Fruit fly (Drosophila melanogaster): Measurements from ENCODE around the gene Six4.
A peak's percentile ranks its signal among the peaks of the same experiment; 100 is the strongest.

Gene Six4

dm6 chr3L:20747299-20747925, 45.2 kb downstream of the Six4 start (continued):
- TF ChIP-seq Aef1 (GFP tag; IDR thresholded peaks at IDR 0.05) = no peak
- no peak for TF ChIP-seq Dref (GFP tag; IDR thresholded peaks at IDR 0.05)
- TF ChIP-seq chm (GFP tag; IDR thresholded peaks at IDR 0.05) = no peak
- TF ChIP-seq CoRest (tag; optimal IDR thresholded peaks at IDR 0.05) = peak; percentile 20
- TF ChIP-seq Trl (optimal IDR thresholded peaks at IDR 0.05) = no peak
- peak; percentile 21 for TF ChIP-seq Trl (GFP tag; optimal IDR thresholded peaks at IDR 0.05)
- no peak for TF ChIP-seq Doc2 (GFP tag; IDR thresholded peaks at IDR 0.05)
- no peak for TF ChIP-seq CG11695 (GFP tag; IDR thresholded peaks at IDR 0.05)
- peak; percentile 55 for TF ChIP-seq CG18599 (GFP tag; optimal IDR thresholded peaks at IDR 0.05)
- TF ChIP-seq CG1233 (GFP tag; optimal IDR thresholded peaks at IDR 0.05) = peak; percentile 3
- TF ChIP-seq H2.0 (GFP tag; IDR thresholded peaks at IDR 0.05) = 0 out of 2 replicates have a peak, but pooled peaks have one; percentile 15
- peak; percentile 46 for TF ChIP-seq CG13424 (tag; optimal IDR thresholded peaks at IDR 0.05)
- peak; percentile 53 for TF ChIP-seq abd-A (tag; optimal IDR thresholded peaks at IDR 0.05)
- TF ChIP-seq Dp (GFP tag; optimal IDR thresholded peaks at IDR 0.05) = no peak
- TF ChIP-seq CG11247 (GFP tag; IDR thresholded peaks at IDR 0.05) = 0 out of 2 replicates have a peak, but pooled peaks have one; percentile 7
- no peak for TF ChIP-seq Ada2b (GFP tag; IDR thresholded peaks at IDR 0.05)
- no peak for TF ChIP-seq dm (GFP tag; optimal IDR thresholded peaks at IDR 0.05)
- no peak for TF ChIP-seq CG3847 (GFP tag; IDR thresholded peaks at IDR 0.05)
- no peak for TF ChIP-seq p53 (GFP tag; optimal IDR thresholded peaks at IDR 0.05)
- TF ChIP-seq grn (GFP tag; optimal IDR thresholded peaks at IDR 0.05) = no peak
- TF ChIP-seq CG42726 (GFP tag; IDR thresholded peaks at IDR 0.05; ENCODE audit: partially characterized antibody) = no peak
- peak; percentile 41 for TF ChIP-seq PHDP (tag; optimal IDR thresholded peaks at IDR 0.05)
- no peak for TF ChIP-seq CG15696 (tag; optimal IDR thresholded peaks at IDR 0.05)
- peak; percentile 50 for TF ChIP-seq CG15269 (tag; optimal IDR thresholded peaks at IDR 0.05)
- TF ChIP-seq CG17186 (GFP tag; optimal IDR thresholded peaks at IDR 0.05) = no peak
- TF ChIP-seq Hmr (GFP tag; optimal IDR thresholded peaks at IDR 0.05) = peak; percentile 49
- TF ChIP-seq CG3281 (GFP tag; optimal IDR thresholded peaks at IDR 0.05) = peak; percentile 42
- TF ChIP-seq pho (GFP tag; optimal IDR thresholded peaks at IDR 0.05) = no peak
- TF ChIP-seq CG2678 (tag; optimal IDR thresholded peaks at IDR 0.05) = peak; percentile 64
- no peak for TF ChIP-seq danr (GFP tag; IDR thresholded peaks at IDR 0.05)
- TF ChIP-seq Vsx1 (GFP tag; optimal IDR thresholded peaks at IDR 0.05) = no peak
- TF ChIP-seq CG11696 (GFP tag; IDR thresholded peaks at IDR 0.05) = no peak
- peak; percentile 64 for TF ChIP-seq scrt (GFP tag; optimal IDR thresholded peaks at IDR 0.05)
- no peak for TF ChIP-seq bsh (GFP tag; optimal IDR thresholded peaks at IDR 0.05)
- TF ChIP-seq CG10366 (GFP tag; IDR thresholded peaks at IDR 0.05) = no peak
- no peak for TF ChIP-seq CG9797 (GFP tag; optimal IDR thresholded peaks at IDR 0.05)
- TF ChIP-seq CG9727 (GFP tag; optimal IDR thresholded peaks at IDR 0.05) = no peak
- no peak for TF ChIP-seq E2f1 (GFP tag; IDR thresholded peaks at IDR 0.05)
- no peak for TF ChIP-seq tup (GFP tag; optimal IDR thresholded peaks at IDR 0.05)
- peak; percentile 38 for TF ChIP-seq Sox102F (GFP tag; optimal IDR thresholded peaks at IDR 0.05)
- TF ChIP-seq lilli (GFP tag; optimal IDR thresholded peaks at IDR 0.05) = peak; percentile 40
- TF ChIP-seq CG13296 (GFP tag; optimal IDR thresholded peaks at IDR 0.05) = peak; percentile 22
- TF ChIP-seq CG14667 (GFP tag; IDR thresholded peaks at IDR 0.05) = no peak
- peak; percentile 5 for TF ChIP-seq unpg (GFP tag; optimal IDR thresholded peaks at IDR 0.05)
- no peak for TF ChIP-seq CG6175 (GFP tag; IDR thresholded peaks at IDR 0.05)
- TF ChIP-seq cwo (GFP tag; optimal IDR thresholded peaks at IDR 0.05) = peak; percentile 47
- TF ChIP-seq zf30C (GFP tag; optimal IDR thresholded peaks at IDR 0.05) = no peak
- 0 out of 3 replicates have a peak, but pooled peaks have one; percentile 35 for TF ChIP-seq dysf (GFP tag; IDR thresholded peaks at IDR 0.05)
- no peak for TF ChIP-seq Opbp (GFP tag; IDR thresholded peaks at IDR 0.05; ENCODE audit: partially characterized antibody)
- peak; percentile 12 for TF ChIP-seq CG2712 (tag; optimal IDR thresholded peaks at IDR 0.05)

All from whole organism, embryonic.